Worm (Caenorhabditis elegans): Measurements from ENCODE around the gene M163.7.

The M163.7 gene

DNA sequence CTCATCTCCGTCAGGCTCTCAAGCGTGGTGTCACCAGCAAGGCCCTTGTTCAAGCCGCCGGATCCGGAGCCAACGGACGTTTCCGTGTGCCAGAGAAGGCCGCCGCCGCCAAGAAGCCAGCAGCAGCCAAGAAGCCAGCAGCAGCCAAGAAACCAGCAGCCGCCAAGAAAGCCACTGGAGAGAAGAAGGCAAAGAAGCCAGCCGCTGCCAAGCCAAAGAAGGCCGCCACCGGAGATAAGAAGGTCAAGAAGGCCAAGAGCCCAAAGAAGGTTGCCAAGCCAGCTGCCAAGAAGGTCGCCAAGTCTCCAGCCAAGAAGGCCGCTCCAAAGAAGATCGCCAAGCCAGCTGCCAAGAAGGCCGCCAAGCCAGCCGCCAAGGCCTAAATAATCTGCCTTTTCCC is 25.9 kb downstream of the M163.7 start:
- TF ChIP-seq ama-1 (optimal IDR thresholded peaks at IDR 0.05): no peak
- TF ChIP-seq ztf-11 (tag; optimal IDR thresholded peaks at IDR 0.05): no peak
- TF ChIP-seq nhr-10 (tag; optimal IDR thresholded peaks at IDR 0.05): no peak
- TF ChIP-seq aly-2 (tag; optimal IDR thresholded peaks at IDR 0.05): no peak
- no peak for TF ChIP-seq sem-4 (tag; optimal IDR thresholded peaks at IDR 0.05)
- no peak for TF ChIP-seq Y55F3AM.14 (GFP tag; optimal IDR thresholded peaks at IDR 0.05)
- no peak for TF ChIP-seq unc-62 (GFP tag; optimal IDR thresholded peaks at IDR 0.05)
- no peak for TF ChIP-seq mab-5 (tag; optimal IDR thresholded peaks at IDR 0.05)
- no peak for TF ChIP-seq alr-1 (tag; optimal IDR thresholded peaks at IDR 0.05)
- TF ChIP-seq lin-13 (GFP tag; optimal IDR thresholded peaks at IDR 0.05): no peak
- TF ChIP-seq lin-11 (tag; optimal IDR thresholded peaks at IDR 0.05): no peak

DNA sequence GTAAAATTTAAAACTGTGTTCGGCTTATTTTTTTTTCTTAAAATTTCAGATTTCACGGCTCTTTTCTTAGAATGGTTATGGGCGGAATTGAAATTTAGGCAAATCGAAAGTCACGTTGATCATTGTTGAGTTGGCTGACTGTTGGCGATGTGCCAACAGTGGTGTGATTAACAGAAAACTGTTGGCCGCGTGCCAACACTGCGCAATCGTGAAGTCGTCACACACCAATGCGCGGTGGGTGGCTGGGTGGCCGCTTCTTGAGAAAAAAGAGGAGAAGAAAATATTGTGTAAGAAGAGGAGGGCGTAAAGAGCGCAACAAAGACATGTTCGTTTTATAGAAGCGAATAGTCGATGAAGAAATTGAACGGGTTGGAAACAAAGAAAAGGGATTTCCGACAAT is 26.5 kb downstream of the M163.7 start:
- TF ChIP-seq nhr-25 (tag; optimal IDR thresholded peaks at IDR 0.05) (peak; percentile 64), nhr-11 (tag; optimal IDR thresholded peaks at IDR 0.05) (no peak), ceh-16 (tag; optimal IDR thresholded peaks at IDR 0.05) (peak; percentile 61)

DNA sequence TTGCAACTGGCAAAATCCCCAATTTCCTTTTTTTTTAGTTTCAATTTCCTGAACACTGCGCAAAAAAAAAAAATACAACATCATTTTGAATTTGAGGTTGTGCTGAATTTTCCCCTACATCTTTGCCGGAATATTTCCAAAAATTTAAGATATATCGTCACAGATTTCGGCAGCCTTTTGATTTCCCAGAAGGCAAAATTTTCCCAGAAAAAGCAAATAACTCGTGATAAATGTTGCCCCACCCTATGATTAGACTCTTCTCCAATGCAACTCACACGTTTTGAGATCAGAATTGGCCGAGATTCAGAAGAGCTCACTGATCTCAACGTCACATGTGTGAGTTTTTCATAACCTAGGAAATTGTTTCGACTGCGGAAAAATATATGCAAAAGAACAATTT is 27.8 kb downstream of the M163.7 start:
- TF ChIP-seq sma-3 (GFP tag; optimal IDR thresholded peaks at IDR 0.05): no peak

DNA sequence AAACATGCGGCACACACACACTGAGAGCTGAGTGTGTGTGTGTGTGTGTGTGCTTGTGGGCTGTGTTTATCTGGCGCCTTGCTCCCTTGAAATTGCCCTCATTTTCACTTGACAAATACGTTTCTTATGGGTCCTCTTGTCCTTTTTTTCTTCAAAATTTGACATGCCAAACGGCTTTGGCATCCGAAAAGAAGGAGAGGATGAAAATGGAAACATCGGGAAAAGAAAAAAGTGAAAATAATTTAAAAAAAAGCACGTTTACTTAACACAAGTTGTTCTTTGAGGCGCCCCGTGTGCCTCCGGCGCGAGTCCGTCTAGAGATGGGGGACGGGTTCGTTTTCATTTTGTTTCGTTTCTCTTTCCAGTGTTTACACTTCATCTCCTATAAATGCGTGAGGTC is 30.5 kb downstream of the M163.7 start:
- TF ChIP-seq lsy-2 (tag; optimal IDR thresholded peaks at IDR 0.05) (no peak), nhr-21 (tag; optimal IDR thresholded peaks at IDR 0.05) (no peak), mdl-1 (tag; optimal IDR thresholded peaks at IDR 0.05) (no peak), nhr-129 (tag; optimal IDR thresholded peaks at IDR 0.05) (peak; percentile 15), C34F6.9 (tag; optimal IDR thresholded peaks at IDR 0.05) (peak; percentile 7), unc-39 (tag; optimal IDR thresholded peaks at IDR 0.05) (no peak), sem-4 (tag; optimal IDR thresholded peaks at IDR 0.05) (no peak), sma-3 (GFP tag; optimal IDR thresholded peaks at IDR 0.05) (no peak)

DNA sequence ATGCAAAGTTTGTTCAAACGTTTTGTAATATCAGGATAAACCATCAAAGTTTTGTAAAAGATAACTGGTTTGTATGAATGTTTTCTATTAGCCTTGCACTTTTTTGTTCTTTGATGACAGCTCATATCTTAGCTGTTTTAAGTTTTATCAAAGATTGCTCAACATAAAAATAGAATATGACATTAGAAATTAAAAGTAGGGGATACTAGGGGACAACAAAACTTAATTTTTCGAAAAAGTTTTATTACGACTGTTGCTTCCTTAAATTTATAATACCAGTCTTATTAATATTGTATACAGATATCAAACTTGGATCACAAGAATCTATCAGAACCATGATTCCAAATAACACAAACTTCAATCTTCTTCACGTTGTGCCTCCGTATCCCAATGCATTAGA is 31.2 kb downstream of the M163.7 start, which contains the start of gene ztf-14:
ztf-14 (plus strand) TSS at position 301 of the 400 bp plus-strand sequence.
- TF ChIP-seq alr-1 (tag; optimal IDR thresholded peaks at IDR 0.05) (no peak), sem-4 (tag; optimal IDR thresholded peaks at IDR 0.05) (no peak), nhr-21 (tag; optimal IDR thresholded peaks at IDR 0.05) (no peak), R02D3.7 (tag; optimal IDR thresholded peaks at IDR 0.05) (no peak), unc-62 (GFP tag; optimal IDR thresholded peaks at IDR 0.05) (no peak), F13H6.1 (tag; optimal IDR thresholded peaks at IDR 0.05) (no peak), ZK546.5 (tag; optimal IDR thresholded peaks at IDR 0.05) (no peak), mab-5 (tag; optimal IDR thresholded peaks at IDR 0.05) (no peak), nhr-237 (tag; optimal IDR thresholded peaks at IDR 0.05) (no peak), sma-3 (GFP tag; optimal IDR thresholded peaks at IDR 0.05) (no peak), C34F6.9 (tag; optimal IDR thresholded peaks at IDR 0.05) (no peak), blmp-1 (tag; optimal IDR thresholded peaks at IDR 0.05; ENCODE audit: insufficient read depth) (no peak), ztf-11 (tag; optimal IDR thresholded peaks at IDR 0.05) (no peak), nhr-25 (tag; optimal IDR thresholded peaks at IDR 0.05) (no peak), zag-1 (tag; optimal IDR thresholded peaks at IDR 0.05) (no peak), skn-1 (tag; optimal IDR thresholded peaks at IDR 0.05) (no peak)

DNA sequence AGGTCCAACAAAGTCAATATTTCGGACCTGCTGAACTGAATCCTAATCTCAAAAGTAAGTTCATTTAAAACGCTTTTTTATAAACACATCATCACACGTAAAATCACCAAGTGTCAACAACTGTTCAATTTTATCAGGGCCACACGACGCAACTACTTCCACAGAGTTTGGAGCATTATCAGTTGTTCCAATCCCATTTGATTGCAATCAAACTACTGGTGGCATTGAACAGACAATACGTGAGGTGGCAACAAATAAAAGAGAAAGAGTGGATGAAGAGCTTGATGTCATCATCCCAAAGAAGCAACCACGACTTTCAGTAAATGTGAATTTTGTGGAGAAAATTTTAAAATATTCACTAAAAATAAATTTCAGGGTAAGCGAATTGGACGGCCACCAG is 31.9 kb downstream of the M163.7 start:
- TF ChIP-seq nhr-23 (tag; optimal IDR thresholded peaks at IDR 0.05): no peak
- TF ChIP-seq alr-1 (tag; optimal IDR thresholded peaks at IDR 0.05): no peak
- peak; percentile 49 for TF ChIP-seq sma-9 (GFP tag; optimal IDR thresholded peaks at IDR 0.05)
- no peak for TF ChIP-seq sma-9 (tag; optimal IDR thresholded peaks at IDR 0.05)
- TF ChIP-seq ztf-4 (tag; optimal IDR thresholded peaks at IDR 0.05): no peak
- TF ChIP-seq nhr-129 (tag; optimal IDR thresholded peaks at IDR 0.05): peak; percentile 20
- TF ChIP-seq zag-1 (tag; optimal IDR thresholded peaks at IDR 0.05): no peak
- TF ChIP-seq R02D3.7 (tag; optimal IDR thresholded peaks at IDR 0.05): no peak
- peak in 1 of 2 experiments; percentile 35 for TF ChIP-seq lsy-2 (tag; optimal IDR thresholded peaks at IDR 0.05)

Data from whole organism, L2 larva.